Worm (Caenorhabditis elegans): ENCODE data around the gene ccg-1.

The ccg-1 gene

ce11 chrIV:15291162-15291561, 15.6 kb upstream of the ccg-1 start, which contains the start of gene pqn-90:
Gene pqn-90 (minus strand): TSS chrIV:15291262.
- TF ChIP-seq dox-1 (GFP tag; IDR thresholded peaks at IDR 0.05) (no peak), ztf-26 (tag; optimal IDR thresholded peaks at IDR 0.05) (no peak), snpc-4 (GFP tag; optimal IDR thresholded peaks at IDR 0.05) (no peak), snpc-4 (tag; optimal IDR thresholded peaks at IDR 0.05) (no peak), F22D6.2 (tag; optimal IDR thresholded peaks at IDR 0.05) (no peak), bed-1 (GFP tag; IDR thresholded peaks at IDR 0.05) (no peak), mcd-1 (GFP tag; IDR thresholded peaks at IDR 0.05) (no peak), T26A5.8 (tag; optimal IDR thresholded peaks at IDR 0.05) (no peak), ztf-25 (GFP tag; IDR thresholded peaks at IDR 0.05) (no peak), F52B5.7 (tag; optimal IDR thresholded peaks at IDR 0.05) (no peak), ccch-3 (GFP tag; optimal IDR thresholded peaks at IDR 0.05) (no peak), let-526 (GFP tag; IDR thresholded peaks at IDR 0.05) (no peak), B0035.1 (tag; optimal IDR thresholded peaks at IDR 0.05) (no peak), cebp-1 (GFP tag; IDR thresholded peaks at IDR 0.05) (no peak), cebp-1 (tag; optimal IDR thresholded peaks at IDR 0.05) (no peak), rec-8 (tag; optimal IDR thresholded peaks at IDR 0.05) (no peak), lin-40 (tag; optimal IDR thresholded peaks at IDR 0.05) (no peak), B0019.2 (GFP tag; conservative IDR thresholded peaks at IDR 0.05) (no peak)

DNA sequence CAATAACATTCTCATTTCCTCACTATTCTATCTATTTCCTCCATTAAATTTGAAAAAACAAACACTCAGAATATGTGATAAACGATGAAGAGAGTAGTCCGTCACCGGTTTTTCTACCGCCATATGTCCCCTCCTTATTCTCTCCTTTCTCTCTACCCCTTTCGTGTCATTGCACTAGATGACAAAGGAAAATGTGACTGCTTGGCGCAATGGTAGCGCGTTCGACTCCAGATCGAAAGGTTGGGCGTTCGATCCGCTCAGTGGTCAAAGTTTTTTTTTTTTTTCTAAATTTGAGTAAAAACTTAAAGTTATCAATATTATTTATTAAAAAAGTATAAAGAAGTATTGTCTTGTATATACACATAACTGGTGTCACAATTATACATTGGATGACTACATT, 13.9 kb upstream of the ccg-1 start:
- TF ChIP-seq unc-62 (GFP tag; optimal IDR thresholded peaks at IDR 0.05) (no peak), mcd-1 (GFP tag; IDR thresholded peaks at IDR 0.05) (no peak; the same call in 1 of the 2 replicates), bed-2 (GFP tag; IDR thresholded peaks at IDR 0.05) (no peak), B0019.2 (GFP tag; conservative IDR thresholded peaks at IDR 0.05) (no peak), repo-1 (tag; optimal IDR thresholded peaks at IDR 0.05) (no peak), attf-6 (GFP tag; IDR thresholded peaks at IDR 0.05) (peak; percentile 97), hmg-1.2 (GFP tag; IDR thresholded peaks at IDR 0.05) (peak; percentile 74), ama-1 (optimal IDR thresholded peaks at IDR 0.05) (no peak), ama-1 (GFP tag; optimal IDR thresholded peaks at IDR 0.05) (peak; percentile 20 to 46), nfyb-1 (GFP tag; IDR thresholded peaks at IDR 0.05) (peak; percentile 71; the same call in 1 of the 2 replicates), snpc-1.1 (tag; optimal IDR thresholded peaks at IDR 0.05; ENCODE audit: insufficient read depth) (peak; percentile 9), die-1 (tag; optimal IDR thresholded peaks at IDR 0.05) (peak; percentile 74), hlh-12 (tag; optimal IDR thresholded peaks at IDR 0.05) (no peak), ztf-6 (GFP tag; IDR thresholded peaks at IDR 0.05) (no peak), B0261.1 (tag; optimal IDR thresholded peaks at IDR 0.05) (peak; percentile 85), D2030.7 (GFP tag; IDR thresholded peaks at IDR 0.05) (peak; percentile 40; the same call in 1 of the 2 replicates), sea-2 (GFP tag; IDR thresholded peaks at IDR 0.05) (no peak), pha-4 (tag; optimal IDR thresholded peaks at IDR 0.05) (no peak), tlf-1 (GFP tag; optimal IDR thresholded peaks at IDR 0.05) (no peak), Y53G8AR.9 (GFP tag; conservative IDR thresholded peaks at IDR 0.05) (no peak), zim-3 (tag; optimal IDR thresholded peaks at IDR 0.05) (no peak), snpc-4 (GFP tag; optimal IDR thresholded peaks at IDR 0.05) (peak; percentile 89), snpc-4 (tag; optimal IDR thresholded peaks at IDR 0.05) (peak; percentile 34 to 97 (median 92)), lsy-27 (tag; optimal IDR thresholded peaks at IDR 0.05; ENCODE audit: borderline replicate concordance, insufficient read depth) (peak; percentile 42), F49E8.2 (tag; optimal IDR thresholded peaks at IDR 0.05; ENCODE audit: insufficient read depth) (peak; percentile 8), fkh-3 (tag; optimal IDR thresholded peaks at IDR 0.05) (no peak), rec-8 (tag; optimal IDR thresholded peaks at IDR 0.05) (peak; percentile 11 to 36), him-1 (tag; optimal IDR thresholded peaks at IDR 0.05) (peak; percentile 61), rcor-1 (GFP tag; IDR thresholded peaks at IDR 0.05) (no peak), ztf-25 (GFP tag; IDR thresholded peaks at IDR 0.05) (peak; percentile 76; the same call in 1 of the 2 replicates), cebp-2 (GFP tag; IDR thresholded peaks at IDR 0.05) (0 out of 2 replicates have a peak, but pooled peaks have one; percentile 60), xnd-1 (tag; optimal IDR thresholded peaks at IDR 0.05) (no peak), akir-1 (GFP tag; optimal IDR thresholded peaks at IDR 0.05) (no peak), pbrm-1 (GFP tag; IDR thresholded peaks at IDR 0.05) (peak; percentile 59; the same call in 1 of the 2 replicates), gei-17 (GFP tag; optimal IDR thresholded peaks at IDR 0.05) (no peak), attf-5 (GFP tag; optimal IDR thresholded peaks at IDR 0.05) (peak; percentile 22)

All from whole organism, young adult.